Worm (Caenorhabditis elegans) whole organism, L3 larva: ENCODE results near the gene spe-6.

Experiments
- aly-2 ChIP-seq: fragments of 150-350 bp; optimal IDR thresholded peaks from 2 replicates; lab custom pipeline; 2014; ENCODE audit warnings: missing biosample characterization, missing genetic modification characterization
- ama-1 ChIP-seq: fragments of 150-350 bp; optimal IDR thresholded peaks from 2 replicates; lab custom pipeline; 2018
- ceh-16 ChIP-seq: sonication (generic microtip); optimal IDR thresholded peaks from 2 replicates; lab custom pipeline; 2017; ENCODE audit warnings: missing biosample characterization, missing genetic modification characterization
- ceh-28 ChIP-seq: fragments of 150-350 bp; optimal IDR thresholded peaks from 2 replicates; lab custom pipeline; 2014; ENCODE audit warnings: missing biosample characterization, missing genetic modification reagents, missing genetic modification characterization
- ceh-82 ChIP-seq: fragments of 150-350 bp; optimal IDR thresholded peaks from 2 replicates; lab custom pipeline; 2014; ENCODE audit warnings: missing biosample characterization, missing genetic modification characterization
- ceh-9 ChIP-seq: sonication (generic microtip); optimal IDR thresholded peaks from 2 replicates; lab custom pipeline; 2018; ENCODE audit warnings: missing biosample characterization, missing genetic modification characterization
- daf-12 ChIP-seq: fragments of 150-350 bp; optimal IDR thresholded peaks from 2 replicates; lab custom pipeline; 2014; ENCODE audit warnings: missing biosample characterization, missing genetic modification reagents, missing genetic modification characterization
- egl-27 ChIP-seq: sonication (generic microtip); optimal IDR thresholded peaks from 4 replicates; lab custom pipeline; 2017; ENCODE audit warnings: missing biosample characterization, missing genetic modification reagents, missing genetic modification characterization
- elt-2 ChIP-seq: sonication (generic microtip); optimal IDR thresholded peaks from 2 replicates; lab custom pipeline; 2016; ENCODE audit warnings: missing genetic modification reagents, mild to moderate bottlenecking, missing genetic modification characterization, missing compliant biosample characterization
- elt-3 ChIP-seq, 3 experiments: fragments of 150-350 bp in 1 of 3; sonication (generic microtip) in 2 of 3; optimal IDR thresholded peaks; 2 replicates in 2 of 3; 4 replicates in 1 of 3; lab custom pipeline; 2014 to 2017; ENCODE audit warnings: missing biosample characterization in 3 of 3, missing genetic modification characterization in 3 of 3
- eor-1 ChIP-seq, 2 experiments: fragments of 150-350 bp; optimal IDR thresholded peaks; 2 replicates each; lab custom pipeline; 2014 to 2018; ENCODE audit warnings: missing biosample characterization in 2 of 2, missing genetic modification characterization in 2 of 2
- fkh-10 ChIP-seq: sonication (generic microtip); optimal IDR thresholded peaks from 2 replicates; lab custom pipeline; 2017; ENCODE audit warnings: missing biosample characterization, missing genetic modification reagents, missing genetic modification characterization
- fos-1 ChIP-seq: fragments of 150-350 bp; optimal IDR thresholded peaks from 2 replicates; lab custom pipeline; 2014; ENCODE audit warnings: missing biosample characterization, missing genetic modification characterization
- hmg-11 ChIP-seq: sonication (generic microtip); optimal IDR thresholded peaks from 2 replicates; lab custom pipeline; 2016; ENCODE audit warnings: missing genetic modification characterization, missing compliant biosample characterization
- jun-1 ChIP-seq: fragments of 150-350 bp; optimal IDR thresholded peaks from 2 replicates; lab custom pipeline; 2014; ENCODE audit warnings: missing biosample characterization, missing genetic modification reagents, missing genetic modification characterization
- lin-15B ChIP-seq: fragments of 150-350 bp; optimal IDR thresholded peaks from 2 replicates; lab custom pipeline; 2014; ENCODE audit warnings: missing biosample characterization, missing genetic modification characterization
- lin-39 ChIP-seq: fragments of 150-350 bp; optimal IDR thresholded peaks from 2 replicates; lab custom pipeline; 2018; ENCODE audit warnings: missing biosample characterization, missing genetic modification reagents, missing genetic modification characterization
- lsy-12 ChIP-seq: sonication (generic microtip); optimal IDR thresholded peaks from 2 replicates; lab custom pipeline; 2016; ENCODE audit warnings: mild to moderate bottlenecking, missing genetic modification characterization, missing compliant biosample characterization
- mdl-1 ChIP-seq: fragments of 150-350 bp; optimal IDR thresholded peaks from 2 replicates; lab custom pipeline; 2014; ENCODE audit warnings: missing biosample characterization, missing genetic modification characterization
- nfya-1 ChIP-seq: sonication (generic microtip); optimal IDR thresholded peaks from 2 replicates; lab custom pipeline; 2017; ENCODE audit warnings: missing genetic modification characterization, mild to moderate bottlenecking, missing compliant biosample characterization, antibody characterized with exemption, moderate library complexity; ENCODE audit not compliant: insufficient read depth
- nhr-12 ChIP-seq: fragments of 150-350 bp; optimal IDR thresholded peaks from 2 replicates; lab custom pipeline; 2014; ENCODE audit warnings: missing biosample characterization, missing genetic modification characterization
- nhr-23 ChIP-seq: fragments of 150-350 bp; optimal IDR thresholded peaks from 2 replicates; lab custom pipeline; 2014; ENCODE audit warnings: missing biosample characterization, missing genetic modification reagents, missing genetic modification characterization
- nhr-237 ChIP-seq: fragments of 150-350 bp; optimal IDR thresholded peaks from 2 replicates; lab custom pipeline; 2014; ENCODE audit warnings: missing biosample characterization, missing genetic modification characterization
- nhr-25 ChIP-seq: sonication (generic microtip); optimal IDR thresholded peaks from 2 replicates; lab custom pipeline; 2017; ENCODE audit warnings: missing biosample characterization, missing genetic modification characterization
- nhr-28 ChIP-seq: fragments of 150-350 bp; optimal IDR thresholded peaks from 2 replicates; lab custom pipeline; 2014; ENCODE audit warnings: missing biosample characterization, missing genetic modification characterization
- nhr-43 ChIP-seq: sonication (generic microtip); optimal IDR thresholded peaks from 2 replicates; lab custom pipeline; 2016; ENCODE audit warnings: mild to moderate bottlenecking, missing genetic modification characterization, missing compliant biosample characterization; ENCODE audit not compliant: poor library complexity, severe bottlenecking
- nhr-76 ChIP-seq: fragments of 150-350 bp; sonication (generic microtip); optimal IDR thresholded peaks from 5 replicates; lab custom pipeline; 2014; ENCODE audit warnings: missing biosample characterization, missing genetic modification characterization
- nhr-77 ChIP-seq: fragments of 150-350 bp; optimal IDR thresholded peaks from 2 replicates; lab custom pipeline; 2014; ENCODE audit warnings: missing biosample characterization, missing genetic modification characterization
- pha-4 ChIP-seq: fragments of 150-350 bp; optimal IDR thresholded peaks from 2 replicates; lab custom pipeline; 2014; ENCODE audit warnings: missing biosample characterization, missing genetic modification reagents, missing genetic modification characterization
- sea-2 ChIP-seq: fragments of 150-350 bp; sonication (generic microtip); optimal IDR thresholded peaks from 4 replicates; lab custom pipeline; 2014; ENCODE audit warnings: missing biosample characterization, missing genetic modification reagents, missing genetic modification characterization
- skn-1 ChIP-seq: fragments of 150-350 bp; optimal IDR thresholded peaks from 2 replicates; lab custom pipeline; 2014; ENCODE audit warnings: missing biosample characterization, missing genetic modification characterization
- tbx-2 ChIP-seq: sonication (generic microtip); optimal IDR thresholded peaks from 2 replicates; lab custom pipeline; 2016; ENCODE audit warnings: mild to moderate bottlenecking, missing genetic modification characterization, missing compliant biosample characterization
- unc-39 ChIP-seq: sonication (generic microtip); optimal IDR thresholded peaks from 4 replicates; lab custom pipeline; 2017; ENCODE audit warnings: missing biosample characterization, missing genetic modification characterization
- unc-62 ChIP-seq: fragments of 150-350 bp; sonication (generic microtip); optimal IDR thresholded peaks from 4 replicates; lab custom pipeline; 2014; ENCODE audit warnings: missing biosample characterization, missing genetic modification reagents, missing genetic modification characterization

Gene spe-6

ce11 chrIII:11505213-11505612 is at the start of gene spe-6, which contains the start of gene Y66D12A.21:
TSS of gene spe-6 (plus strand) at chrIII:11505488.
TSS of gene Y66D12A.21 (minus strand) at chrIII:11505302.
- TF ChIP-seq ceh-82 (no peak), lin-15B (tag; lab: Kevin White, UChicago) (peak; percentile 59), unc-62 (GFP tag; lab: Kevin White, UChicago) (no peak), jun-1 (tag; lab: Kevin White, UChicago) (no peak), elt-3 (tag; optimal IDR thresholded peaks at IDR 0.05; lab: Kevin White, UChicago) (no peak), nhr-28 (tag; lab: Kevin White, UChicago) (no peak), nhr-76 (no peak), aly-2 (no peak), ceh-9 (tag; lab: Kevin White, UChicago) (no peak), elt-2 (tag; lab: Kevin White, UChicago) (no peak), egl-27 (tag; lab: Kevin White, UChicago) (no peak), nfya-1 (tag; lab: Kevin White, UChicago) (peak; percentile 54), unc-39 (no peak), ama-1 (lab: Kevin White, UChicago) (no peak), skn-1 (tag; lab: Kevin White, UChicago) (no peak), pha-4 (tag; lab: Kevin White, UChicago) (peak; percentile 45), sea-2 (GFP tag; lab: Kevin White, UChicago) (no peak)

- TF ChIP-seq daf-12 (tag; lab: Kevin White, UChicago) (no peak), tbx-2 (tag; lab: Kevin White, UChicago) (no peak), mdl-1 (tag; lab: Kevin White, UChicago) (no peak), ceh-82 (no peak), hmg-11 (no peak), eor-1 (tag; optimal IDR thresholded peaks at IDR 0.05; lab: Kevin White, UChicago) (no peak), nfya-1 (tag; lab: Kevin White, UChicago) (no peak), sea-2 (GFP tag; lab: Kevin White, UChicago) (no peak), nhr-43 (tag; lab: Kevin White, UChicago) (no peak), nhr-237 (no peak), nhr-25 (tag; lab: Kevin White, UChicago) (no peak), fos-1 (tag; lab: Kevin White, UChicago) (no peak), ceh-16 (no peak)
Measured at ce11 chrIII:11456577-11456976, 48.7 kb upstream of the spe-6 start, which contains the start of gene plr-1. TSS of gene plr-1 (plus strand) at chrIII:11456877.

ce11 chrIII:11457911-11458310 is 47.4 kb upstream of the spe-6 start:
- TF ChIP-seq nhr-12 (tag; lab: Kevin White, UChicago) = no peak
- no peak for TF ChIP-seq ama-1 (lab: Kevin White, UChicago)
- TF ChIP-seq nhr-23 (tag; lab: Kevin White, UChicago) = no peak
- TF ChIP-seq fkh-10 = no peak
- no peak for TF ChIP-seq unc-62 (GFP tag; lab: Kevin White, UChicago)
- no peak for TF ChIP-seq sea-2 (GFP tag; lab: Kevin White, UChicago)
- TF ChIP-seq nhr-77 = no peak
- TF ChIP-seq lsy-12 (tag; lab: Kevin White, UChicago) = no peak
- TF ChIP-seq pha-4 (tag; lab: Kevin White, UChicago) = no peak

ce11 chrIII:11459041-11459440 is 46.2 kb upstream of the spe-6 start:
- TF ChIP-seq hmg-11 (no peak), elt-3 (tag; optimal IDR thresholded peaks at IDR 0.05; lab: Kevin White, UChicago) (no peak), nhr-43 (tag; lab: Kevin White, UChicago) (no peak), sea-2 (GFP tag; lab: Kevin White, UChicago) (no peak), lin-39 (tag; lab: Kevin White, UChicago) (no peak), nhr-76 (no peak), ceh-28 (tag; lab: Kevin White, UChicago) (no peak), nhr-28 (tag; lab: Kevin White, UChicago) (no peak), unc-62 (GFP tag; lab: Kevin White, UChicago) (no peak), skn-1 (tag; lab: Kevin White, UChicago) (no peak), nhr-23 (tag; lab: Kevin White, UChicago) (no peak), nfya-1 (tag; lab: Kevin White, UChicago) (no peak), egl-27 (tag; lab: Kevin White, UChicago) (no peak), ceh-82 (no peak), ceh-16 (no peak)
